Worm (Caenorhabditis elegans) whole organism, L4 larva: ENCODE measurements around the gene C18A3.10.

Experiments
- D1046.2 ChIP-seq: fragments of 200-800 bp; sonication (Bioruptor generic); IDR thresholded peaks from 2 replicates; pipeline ENCODE4 v1.3.6; 2022; ENCODE audit warnings: missing genetic modification characterization, missing compliant biosample characterization
- F37D6.2 ChIP-seq: sonication (generic microtip); optimal IDR thresholded peaks from 2 replicates; lab custom pipeline; 2016; ENCODE audit warnings: mild to moderate bottlenecking, missing genetic modification characterization, missing compliant biosample characterization
- F49E8.2 ChIP-seq: sonication (generic microtip); optimal IDR thresholded peaks from 2 replicates; lab custom pipeline; 2016; ENCODE audit warnings: missing compliant biosample characterization, mild to moderate bottlenecking, missing genetic modification characterization, borderline replicate concordance
- R02D3.7 ChIP-seq: fragments of 150-350 bp; sonication (generic microtip); optimal IDR thresholded peaks from 3 replicates; lab custom pipeline; 2014; ENCODE audit warnings: missing biosample characterization, missing genetic modification characterization
- Y75B8A.6 ChIP-seq: fragments of 200-800 bp; sonication (Bioruptor generic); IDR thresholded peaks from 2 replicates; pipeline ENCODE4 v1.3.6; 2022; ENCODE audit warnings: missing genetic modification reagents, missing genetic modification characterization, missing compliant biosample characterization
- aha-1 ChIP-seq: fragments of 150-350 bp; peaks from one replicate; lab custom pipeline; 2014; ENCODE audit warnings: missing biosample characterization, missing genetic modification characterization
- aly-2 ChIP-seq: sonication (generic microtip); optimal IDR thresholded peaks from 2 replicates; lab custom pipeline; 2018; ENCODE audit warnings: missing biosample characterization, missing genetic modification characterization
- attf-4 ChIP-seq: sonication (generic microtip); optimal IDR thresholded peaks from 3 replicates; lab custom pipeline; 2017; ENCODE audit warnings: missing biosample characterization, missing genetic modification characterization
- ceh-28 ChIP-seq: fragments of 150-350 bp; optimal IDR thresholded peaks from 2 replicates; lab custom pipeline; 2014; ENCODE audit warnings: missing biosample characterization, missing genetic modification reagents, missing genetic modification characterization
- ces-1 ChIP-seq: fragments of 150-350 bp; sonication (generic microtip); optimal IDR thresholded peaks from 4 replicates; lab custom pipeline; 2014; ENCODE audit warnings: missing biosample characterization, missing genetic modification reagents, missing genetic modification characterization
- daf-16 ChIP-seq, 3 experiments: sonication (generic microtip); optimal IDR thresholded peaks; 2 replicates each; lab custom pipeline; 2016 to 2017; ENCODE audit warnings: missing genetic modification characterization in 3 of 3, missing genetic modification reagents in 3 of 3, mild to moderate bottlenecking in 2 of 3, missing compliant biosample characterization in 2 of 3, missing biosample characterization in 1 of 3, moderate library complexity in 1 of 3
- daf-19 ChIP-seq: fragments of 200-800 bp; sonication (Bioruptor generic); conservative IDR thresholded peaks from 2 replicates; pipeline ENCODE4 v1.3.6; 2022; ENCODE audit warnings: missing genetic modification characterization, missing compliant biosample characterization
- dmd-6 ChIP-seq: fragments of 200-800 bp; sonication (Bioruptor generic); IDR thresholded peaks from 2 replicates; pipeline ENCODE4 v1.3.6; 2022; ENCODE audit warnings: missing genetic modification reagents, missing genetic modification characterization, missing compliant biosample characterization
- duxl-1 ChIP-seq: sonication (generic microtip); optimal IDR thresholded peaks from 2 replicates; lab custom pipeline; 2016; ENCODE audit warnings: mild to moderate bottlenecking, missing genetic modification characterization, moderate library complexity, missing compliant biosample characterization; ENCODE audit not compliant: poor library complexity
- dve-1 ChIP-seq: sonication (generic microtip); optimal IDR thresholded peaks from 2 replicates; lab custom pipeline; 2017; ENCODE audit warnings: antibody characterized with exemption, mild to moderate bottlenecking, missing genetic modification characterization, missing compliant biosample characterization; ENCODE audit not compliant: insufficient read depth
- fos-1 ChIP-seq: fragments of 150-350 bp; optimal IDR thresholded peaks from 2 replicates; lab custom pipeline; 2014; ENCODE audit warnings: missing biosample characterization, missing genetic modification characterization
- gei-8 ChIP-seq: fragments of 200-800 bp; sonication (Bioruptor generic); optimal IDR thresholded peaks from 2 replicates; lab custom pipeline; 2018; ENCODE audit warnings: mild to moderate bottlenecking, missing genetic modification characterization, missing compliant biosample characterization
- hif-1 ChIP-seq, 2 experiments: sonication (generic microtip); optimal IDR thresholded peaks; 2 replicates each; lab custom pipeline; 2016 to 2017; ENCODE audit warnings: missing compliant biosample characterization in 2 of 2, missing genetic modification characterization in 2 of 2, missing genetic modification reagents in 2 of 2, missing genotype in 2 of 2, mild to moderate bottlenecking in 1 of 2
- hlh-11 ChIP-seq: fragments of 200-800 bp; sonication (Bioruptor generic); optimal IDR thresholded peaks from 2 replicates; lab custom pipeline; 2018; ENCODE audit warnings: mild to moderate bottlenecking, missing genetic modification characterization, missing compliant biosample characterization
- hlh-30 ChIP-seq: sonication (generic microtip); optimal IDR thresholded peaks from 2 replicates; lab custom pipeline; 2017; ENCODE audit warnings: antibody characterized with exemption, mild to moderate bottlenecking, missing genetic modification characterization, missing compliant biosample characterization; ENCODE audit not compliant: insufficient read depth
- lim-7 ChIP-seq: fragments of 200-800 bp; sonication (Bioruptor generic); IDR thresholded peaks from 2 replicates; pipeline ENCODE4 v1.3.6; 2022; ENCODE audit warnings: missing genetic modification characterization, missing compliant biosample characterization
- lin-13 ChIP-seq: fragments of 150-350 bp; optimal IDR thresholded peaks from 2 replicates; lab custom pipeline; 2014; ENCODE audit warnings: missing biosample characterization, missing genetic modification reagents, missing genetic modification characterization
- lin-39 ChIP-seq: fragments of 150-350 bp; optimal IDR thresholded peaks from 2 replicates; lab custom pipeline; 2014; ENCODE audit warnings: missing biosample characterization, missing genetic modification reagents, missing genetic modification characterization
- lsy-2 ChIP-seq, 2 experiments: fragments of 150-350 bp in 1 of 2; sonication (generic microtip) in 1 of 2; optimal IDR thresholded peaks; 2 replicates each; lab custom pipeline; 2014 to 2017; ENCODE audit warnings: missing biosample characterization in 2 of 2, missing genetic modification characterization in 2 of 2
- madf-5 ChIP-seq, 2 experiments: fragments of 200-800 bp; sonication (Bioruptor generic); IDR thresholded peaks; 2 replicates each; pipeline ENCODE4 v1.3.6; 2022; ENCODE audit warnings: missing compliant biosample characterization in 2 of 2, missing genetic modification characterization in 2 of 2
- mep-1 ChIP-seq: fragments of 150-350 bp; sonication (generic microtip); optimal IDR thresholded peaks from 3 replicates; lab custom pipeline; 2014; ENCODE audit warnings: missing biosample characterization, missing genetic modification characterization
- nhr-25 ChIP-seq: sonication (generic microtip); optimal IDR thresholded peaks from 2 replicates; lab custom pipeline; 2017; ENCODE audit warnings: missing genetic modification characterization, mild to moderate bottlenecking, missing compliant biosample characterization, antibody characterized with exemption, moderate library complexity, borderline replicate concordance; ENCODE audit not compliant: insufficient read depth
- nhr-28 ChIP-seq: fragments of 150-350 bp; optimal IDR thresholded peaks from 2 replicates; lab custom pipeline; 2014; ENCODE audit warnings: missing biosample characterization, missing genetic modification characterization
- nhr-6 ChIP-seq: fragments of 150-350 bp; optimal IDR thresholded peaks from 2 replicates; lab custom pipeline; 2014; ENCODE audit warnings: missing biosample characterization, missing genetic modification characterization
- nhr-77 ChIP-seq: fragments of 150-350 bp; optimal IDR thresholded peaks from 2 replicates; lab custom pipeline; 2014; ENCODE audit warnings: missing biosample characterization, missing genetic modification characterization
- pha-4 ChIP-seq, 2 experiments: fragments of 150-350 bp in 1 of 2; fragments of 200-800 bp in 1 of 2; sonication (Bioruptor generic) in 1 of 2; IDR thresholded peaks in 1 of 2; optimal IDR thresholded peaks in 1 of 2; 2 replicates each; pipeline versions ENCODE4 v1.3.6 to Lab custom; 2014 to 2022; ENCODE audit warnings: missing genetic modification characterization in 2 of 2, missing genetic modification reagents in 2 of 2, missing biosample characterization in 1 of 2, missing compliant biosample characterization in 1 of 2
- php-3 ChIP-seq: fragments of 200-800 bp; sonication (Bioruptor generic); IDR thresholded peaks from 2 replicates; pipeline ENCODE4 v1.3.6; 2022; ENCODE audit warnings: missing genetic modification reagents, missing genetic modification characterization, missing compliant biosample characterization
- pqm-1 ChIP-seq: sonication (generic microtip); optimal IDR thresholded peaks from 2 replicates; lab custom pipeline; 2017; ENCODE audit warnings: missing biosample characterization, missing genetic modification characterization
- set-16 ChIP-seq: fragments of 200-800 bp; sonication (Bioruptor generic); IDR thresholded peaks from 2 replicates; pipeline ENCODE4 v1.3.6; 2022; ENCODE audit warnings: missing genetic modification reagents, missing genetic modification characterization, missing compliant biosample characterization
- snpc-1.2 ChIP-seq: fragments of 200-800 bp; sonication (Bioruptor generic); IDR thresholded peaks from 2 replicates; pipeline ENCODE4 v1.3.6; 2022; ENCODE audit warnings: missing genetic modification reagents, missing genetic modification characterization, missing compliant biosample characterization
- snpc-4 ChIP-seq: fragments of 150-350 bp; optimal IDR thresholded peaks from 2 replicates; lab custom pipeline; 2014; ENCODE audit warnings: missing biosample characterization, missing genetic modification characterization
- spr-3 ChIP-seq: fragments of 200-800 bp; sonication (Bioruptor generic); optimal IDR thresholded peaks from 2 replicates; lab custom pipeline; 2018; ENCODE audit warnings: mild to moderate bottlenecking, missing genetic modification characterization, missing compliant biosample characterization
- tag-97 ChIP-seq: fragments of 200-800 bp; sonication (Bioruptor generic); IDR thresholded peaks from 2 replicates; pipeline ENCODE4 v1.3.6; 2022; ENCODE audit warnings: missing genetic modification characterization, missing compliant biosample characterization
- unc-130 ChIP-seq: sonication (generic microtip); optimal IDR thresholded peaks from 2 replicates; lab custom pipeline; 2016; ENCODE audit warnings: missing genetic modification reagents, missing genetic modification characterization, missing compliant biosample characterization
- unc-39 ChIP-seq: sonication (generic microtip); optimal IDR thresholded peaks from 2 replicates; lab custom pipeline; 2017; ENCODE audit warnings: missing biosample characterization, missing genetic modification characterization
- zfp-3 ChIP-seq: fragments of 200-800 bp; sonication (Bioruptor generic); conservative IDR thresholded peaks from 2 replicates; pipeline ENCODE4 v1.3.6; 2022; ENCODE audit warnings: missing genetic modification reagents, missing genetic modification characterization, missing compliant biosample characterization

C18A3.10 gene

ce11 chrII:5747312-5747711 is 31.7 kb upstream of the C18A3.10 start:
- TF ChIP-seq aha-1, result no peak
- peak; percentile 30 for TF ChIP-seq hlh-11
- TF ChIP-seq nhr-28, result peak; percentile 72
- peak; percentile 21; the same call in 1 of the 2 replicates for TF ChIP-seq dmd-6 (GFP tag; lab: Robert Waterston, UW)
- TF ChIP-seq unc-130 (GFP tag; lab: Kevin White, UChicago), result no peak
- TF ChIP-seq php-3, result no peak
- TF ChIP-seq Y75B8A.6 (GFP tag; lab: Robert Waterston, UW), result no peak
- TF ChIP-seq snpc-4 (tag; lab: Kevin White, UChicago), result no peak
- no peak for TF ChIP-seq madf-5 (GFP tag; IDR thresholded peaks at IDR 0.05; lab: Robert Waterston, UW)
- no peak for TF ChIP-seq F49E8.2 (tag; lab: Kevin White, UChicago)
- TF ChIP-seq daf-16 (GFP tag; optimal IDR thresholded peaks at IDR 0.05; lab: Kevin White, UChicago), result no peak
- peak; percentile 27 for TF ChIP-seq daf-16 (tag; optimal IDR thresholded peaks at IDR 0.05; lab: Kevin White, UChicago)
- peak; percentile 73 for TF ChIP-seq pqm-1
- no peak for TF ChIP-seq fos-1 (tag; lab: Kevin White, UChicago)
- TF ChIP-seq ces-1 (GFP tag; lab: Kevin White, UChicago), result no peak

ce11 chrII:5745088-5745487 is 29.4 kb upstream of the C18A3.10 start, which contains the start of gene F10C1.9:
TSS of gene F10C1.9 (minus strand) at chrII:5745284.
- TF ChIP-seq pha-4 (GFP tag; IDR thresholded peaks at IDR 0.05; lab: Robert Waterston, UW) (no peak), pha-4 (tag; optimal IDR thresholded peaks at IDR 0.05; lab: Kevin White, UChicago) (no peak), dmd-6 (GFP tag; lab: Robert Waterston, UW) (0 out of 2 replicates have a peak, but pooled peaks have one; percentile 17)

DNA sequence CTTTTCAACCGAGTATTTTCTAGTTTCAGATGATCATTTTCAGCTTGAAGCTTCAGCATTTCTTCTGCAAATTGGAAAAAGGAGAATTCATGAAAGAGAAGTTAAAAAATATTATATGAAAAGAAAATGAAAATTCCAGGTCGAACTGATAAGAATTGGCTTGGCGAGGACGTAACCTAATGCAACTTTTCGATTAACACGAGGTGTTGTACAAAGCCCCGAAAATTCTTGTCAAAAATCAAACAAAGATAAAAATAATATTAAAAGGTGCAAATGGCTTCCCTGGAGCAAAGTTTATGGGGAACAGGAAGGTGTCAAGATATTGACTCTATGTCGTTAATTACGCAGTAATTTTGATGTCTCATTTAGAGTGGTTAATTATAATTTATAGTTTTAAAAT is 28.7 kb upstream of the C18A3.10 start:
- no peak for TF ChIP-seq hif-1 (tag; optimal IDR thresholded peaks at IDR 0.05; lab: Kevin White, UChicago)
- no peak for TF ChIP-seq set-16 (GFP tag; lab: Robert Waterston, UW)
- peak; percentile 59 for TF ChIP-seq dve-1 (tag; lab: Kevin White, UChicago)
- peak; percentile 55 for TF ChIP-seq dmd-6 (GFP tag; lab: Robert Waterston, UW)
- no peak for TF ChIP-seq nhr-6 (tag; lab: Kevin White, UChicago)
- no peak for TF ChIP-seq ces-1 (GFP tag; lab: Kevin White, UChicago)
- TF ChIP-seq R02D3.7 (tag; lab: Kevin White, UChicago), result no peak
- TF ChIP-seq pqm-1, result peak; percentile 52
- no peak for TF ChIP-seq spr-3

ce11 chrII:5742767-5743166 is 27.1 kb upstream of the C18A3.10 start:
- TF ChIP-seq lim-7, result no peak
- 0 out of 2 replicates have a peak, but pooled peaks have one; percentile 9 for TF ChIP-seq dmd-6 (GFP tag; lab: Robert Waterston, UW)
- TF ChIP-seq lin-39 (tag; lab: Kevin White, UChicago), result no peak
- no peak for TF ChIP-seq aly-2
- TF ChIP-seq madf-5 (GFP tag; IDR thresholded peaks at IDR 0.05; lab: Robert Waterston, UW), result no peak
- no peak for TF ChIP-seq daf-19 (GFP tag; lab: Robert Waterston, UW)
- no peak for TF ChIP-seq snpc-1.2
- TF ChIP-seq attf-4 (tag; lab: Kevin White, UChicago), result no peak
- no peak for TF ChIP-seq ceh-28 (tag; lab: Kevin White, UChicago)
- no peak for TF ChIP-seq mep-1 (tag; lab: Kevin White, UChicago)
- peak; percentile 71 for TF ChIP-seq pqm-1
- TF ChIP-seq R02D3.7 (tag; lab: Kevin White, UChicago), result no peak
- TF ChIP-seq hlh-30 (tag; lab: Kevin White, UChicago), result no peak
- TF ChIP-seq lsy-2 (tag; optimal IDR thresholded peaks at IDR 0.05; lab: Kevin White, UChicago), result no peak
- no peak for TF ChIP-seq pha-4 (GFP tag; IDR thresholded peaks at IDR 0.05; lab: Robert Waterston, UW)
- no peak for TF ChIP-seq pha-4 (tag; optimal IDR thresholded peaks at IDR 0.05; lab: Kevin White, UChicago)

ce11 chrII:5738795-5739194 is 23.1 kb upstream of the C18A3.10 start, which contains the start of gene hlh-14:
TSS of gene hlh-14 (minus strand) at chrII:5738895.
- TF ChIP-seq set-16 (GFP tag; lab: Robert Waterston, UW), result no peak
- TF ChIP-seq unc-39 (tag; lab: Kevin White, UChicago), result no peak
- no peak for TF ChIP-seq aly-2
- TF ChIP-seq gei-8, result no peak
- TF ChIP-seq nhr-77 (tag; lab: Kevin White, UChicago), result no peak
- TF ChIP-seq mep-1 (tag; lab: Kevin White, UChicago), result no peak
- TF ChIP-seq F37D6.2 (tag; lab: Kevin White, UChicago), result no peak
- no peak for TF ChIP-seq D1046.2
- no peak for TF ChIP-seq nhr-25 (tag; lab: Kevin White, UChicago)
- no peak for TF ChIP-seq tag-97 (GFP tag; lab: Robert Waterston, UW)
- TF ChIP-seq lin-13 (GFP tag; lab: Kevin White, UChicago), result no peak
- no peak for TF ChIP-seq pha-4 (GFP tag; IDR thresholded peaks at IDR 0.05; lab: Robert Waterston, UW)
- TF ChIP-seq pha-4 (tag; optimal IDR thresholded peaks at IDR 0.05; lab: Kevin White, UChicago), result no peak
- no peak for TF ChIP-seq zfp-3 (GFP tag; lab: Robert Waterston, UW)
- no peak for TF ChIP-seq duxl-1 (tag; lab: Kevin White, UChicago)
- no peak for TF ChIP-seq fos-1 (tag; lab: Kevin White, UChicago)
